Fruit fly (Drosophila melanogaster): ENCODE results near the gene Rpn7.

Gene Rpn7

dm6 chr3R:22421618-22422017 lies 40.2 kb downstream of the Rpn7 start (continued):
- no peak for TF ChIP-seq Doc2 (GFP tag; IDR thresholded peaks at IDR 0.05)
- TF ChIP-seq Kr (GFP tag; optimal IDR thresholded peaks at IDR 0.05) = no peak
- TF ChIP-seq CG2199 (GFP tag; IDR thresholded peaks at IDR 0.05) = no peak
- no peak for TF ChIP-seq Sox100B (GFP tag; optimal IDR thresholded peaks at IDR 0.05)
- TF ChIP-seq GATAe (GFP tag; conservative IDR thresholded peaks at IDR 0.05) = no peak
- TF ChIP-seq sc (optimal IDR thresholded peaks at IDR 0.05) = no peak
- TF ChIP-seq sc (GFP tag; optimal IDR thresholded peaks at IDR 0.05) = no peak
- no peak for TF ChIP-seq Myb (GFP tag; optimal IDR thresholded peaks at IDR 0.05)
- no peak for TF ChIP-seq ash1 (GFP tag; optimal IDR thresholded peaks at IDR 0.05)
- TF ChIP-seq Adf1 (GFP tag; IDR thresholded peaks at IDR 0.05) = peak; percentile 40
- TF ChIP-seq mam (GFP tag; optimal IDR thresholded peaks at IDR 0.05) = peak; percentile 74
- peak; percentile 32 for TF ChIP-seq zfh2 (GFP tag; optimal IDR thresholded peaks at IDR 0.05)
- TF ChIP-seq CG10654 (GFP tag; optimal IDR thresholded peaks at IDR 0.05) = peak; percentile 3
- peak; percentile 77 for TF ChIP-seq CG9932 (GFP tag; IDR thresholded peaks at IDR 0.05)
- peak; percentile 62 for TF ChIP-seq CG30403 (GFP tag; optimal IDR thresholded peaks at IDR 0.05)
- no peak for TF ChIP-seq ac (GFP tag; optimal IDR thresholded peaks at IDR 0.05)
- peak; percentile 87 for TF ChIP-seq CG11456 (GFP tag; IDR thresholded peaks at IDR 0.05)
- no peak for TF ChIP-seq Lhr (GFP tag; optimal IDR thresholded peaks at IDR 0.05)
- peak in 1 of 2 experiments; percentile 40 for TF ChIP-seq Eip74EF (GFP tag; optimal IDR thresholded peaks at IDR 0.05)
- peak; percentile 26 for TF ChIP-seq sug (tag; optimal IDR thresholded peaks at IDR 0.05)
- no peak for TF ChIP-seq grn (GFP tag; optimal IDR thresholded peaks at IDR 0.05)
- peak; percentile 27 for TF ChIP-seq sima (GFP tag; optimal IDR thresholded peaks at IDR 0.05)
- no peak for TF ChIP-seq gsb-n (tag; optimal IDR thresholded peaks at IDR 0.05)
- TF ChIP-seq CG4360 (GFP tag; IDR thresholded peaks at IDR 0.05) = 0 out of 2 replicates have a peak, but pooled peaks have one; percentile 11
- TF ChIP-seq nom (GFP tag; optimal IDR thresholded peaks at IDR 0.05) = peak; percentile 21
- TF ChIP-seq Dref (GFP tag; IDR thresholded peaks at IDR 0.05) = no peak
- no peak for TF ChIP-seq stwl (tag; optimal IDR thresholded peaks at IDR 0.05)
- no peak for TF ChIP-seq toy (GFP tag; IDR thresholded peaks at IDR 0.05)
- TF ChIP-seq MESR4 (GFP tag; optimal IDR thresholded peaks at IDR 0.05) = no peak
- no peak for TF ChIP-seq CG11398 (GFP tag; optimal IDR thresholded peaks at IDR 0.05)
- TF ChIP-seq CG11085 (GFP tag; IDR thresholded peaks at IDR 0.05) = peak; percentile 69
- TF ChIP-seq CG33557 (GFP tag; optimal IDR thresholded peaks at IDR 0.05) = peak; percentile 32
- TF ChIP-seq Rfx (GFP tag; IDR thresholded peaks at IDR 0.05) = peak; percentile 84
- TF ChIP-seq CG7987 (GFP tag; optimal IDR thresholded peaks at IDR 0.05) = no peak
- no peak for TF ChIP-seq CG13123 (GFP tag; optimal IDR thresholded peaks at IDR 0.05)
- TF ChIP-seq Oli (tag; optimal IDR thresholded peaks at IDR 0.05) = no peak
- peak; percentile 80 for TF ChIP-seq Atf6 (GFP tag; IDR thresholded peaks at IDR 0.05)
- TF ChIP-seq schlank (tag; optimal IDR thresholded peaks at IDR 0.05) = no peak
- TF ChIP-seq CG13624 (GFP tag; optimal IDR thresholded peaks at IDR 0.05) = peak; percentile 6
- TF ChIP-seq dmrt99B (tag; optimal IDR thresholded peaks at IDR 0.05) = no peak
- no peak for TF ChIP-seq CG34224 (GFP tag; IDR thresholded peaks at IDR 0.05; ENCODE audit: partially characterized antibody)
- peak; percentile 37 for TF ChIP-seq luna (GFP tag; optimal IDR thresholded peaks at IDR 0.05)
- peak; percentile 43 for TF ChIP-seq Ravus (GFP tag; IDR thresholded peaks at IDR 0.05)
- TF ChIP-seq CG1792 (GFP tag; optimal IDR thresholded peaks at IDR 0.05) = peak; percentile 27
- no peak for TF ChIP-seq jumu (GFP tag; optimal IDR thresholded peaks at IDR 0.05)
- no peak for TF ChIP-seq sna (GFP tag; IDR thresholded peaks at IDR 0.05; ENCODE audit: partially characterized antibody)
- TF ChIP-seq z (GFP tag; IDR thresholded peaks at IDR 0.05) = no peak
- peak; percentile 46 for TF ChIP-seq NK7.1 (GFP tag; optimal IDR thresholded peaks at IDR 0.05)
- peak; percentile 51 for TF ChIP-seq ssp (GFP tag; IDR thresholded peaks at IDR 0.05)
- no peak for TF ChIP-seq gem (tag; optimal IDR thresholded peaks at IDR 0.05)
- no peak for TF ChIP-seq zen2 (GFP tag; IDR thresholded peaks at IDR 0.05; ENCODE audit: partially characterized antibody)
- no peak for TF ChIP-seq HmgZ (tag; optimal IDR thresholded peaks at IDR 0.05)
